Worm (Caenorhabditis elegans): ENCODE results near the gene Y66D12A.24.

Gene Y66D12A.24

ce11 chrIII:11451380-11451779 lies 45.3 kb upstream of the Y66D12A.24 start:
- no peak for TF ChIP-seq sdz-38 (tag; optimal IDR thresholded peaks at IDR 0.05)
- TF ChIP-seq let-526 (GFP tag; IDR thresholded peaks at IDR 0.05) = no peak
- TF ChIP-seq snpc-4 (GFP tag; optimal IDR thresholded peaks at IDR 0.05) = no peak
- TF ChIP-seq snpc-4 (tag; optimal IDR thresholded peaks at IDR 0.05) = no peak
- no peak for TF ChIP-seq nhr-80 (tag; optimal IDR thresholded peaks at IDR 0.05)
- TF ChIP-seq B0261.1 (tag; optimal IDR thresholded peaks at IDR 0.05) = no peak
- TF ChIP-seq nhr-179 (tag; optimal IDR thresholded peaks at IDR 0.05) = no peak
- TF ChIP-seq attf-5 (GFP tag; optimal IDR thresholded peaks at IDR 0.05) = no peak
- TF ChIP-seq K11D2.4 (GFP tag; IDR thresholded peaks at IDR 0.05) = no peak

ce11 chrIII:11452530-11452929 lies 44.1 kb upstream of the Y66D12A.24 start:
- TF ChIP-seq dpl-1 (GFP tag; optimal IDR thresholded peaks at IDR 0.05) = no peak
- no peak for TF ChIP-seq hmg-20 (GFP tag; IDR thresholded peaks at IDR 0.05)
- no peak for TF ChIP-seq let-526 (GFP tag; IDR thresholded peaks at IDR 0.05)
- TF ChIP-seq atf-7 (tag; optimal IDR thresholded peaks at IDR 0.05) = no peak
- no peak for TF ChIP-seq chd-7 (tag; optimal IDR thresholded peaks at IDR 0.05)
- TF ChIP-seq ets-4 (GFP tag; optimal IDR thresholded peaks at IDR 0.05) = no peak
- TF ChIP-seq ztf-6 (GFP tag; IDR thresholded peaks at IDR 0.05) = no peak
- no peak for TF ChIP-seq aptf-3 (GFP tag; IDR thresholded peaks at IDR 0.05)
- TF ChIP-seq hrde-1 (tag; optimal IDR thresholded peaks at IDR 0.05; ENCODE audit: borderline replicate concordance) = no peak
- no peak for TF ChIP-seq egl-18 (GFP tag; IDR thresholded peaks at IDR 0.05)
- no peak for TF ChIP-seq madf-6 (GFP tag; IDR thresholded peaks at IDR 0.05)
- no peak for TF ChIP-seq F57A8.1 (GFP tag; optimal IDR thresholded peaks at IDR 0.05)
- TF ChIP-seq hlh-26 (GFP tag; conservative IDR thresholded peaks at IDR 0.05) = no peak
- no peak for TF ChIP-seq F49E8.2 (tag; optimal IDR thresholded peaks at IDR 0.05; ENCODE audit: insufficient read depth)
- TF ChIP-seq sptf-2 (GFP tag; optimal IDR thresholded peaks at IDR 0.05) = no peak
- TF ChIP-seq repo-1 (tag; optimal IDR thresholded peaks at IDR 0.05) = no peak
- TF ChIP-seq pbrm-1 (GFP tag; IDR thresholded peaks at IDR 0.05) = no peak
- no peak for TF ChIP-seq lir-1 (GFP tag; conservative IDR thresholded peaks at IDR 0.05)

ce11 chrIII:11453970-11454369 lies 42.7 kb upstream of the Y66D12A.24 start:
- TF ChIP-seq nfya-1 (tag; optimal IDR thresholded peaks at IDR 0.05; ENCODE audit: borderline replicate concordance, insufficient read depth) (no peak), lir-1 (GFP tag; conservative IDR thresholded peaks at IDR 0.05) (no peak), ztf-6 (GFP tag; IDR thresholded peaks at IDR 0.05) (no peak), atf-7 (tag; optimal IDR thresholded peaks at IDR 0.05) (no peak), madf-3 (GFP tag; IDR thresholded peaks at IDR 0.05) (no peak), cebp-2 (GFP tag; IDR thresholded peaks at IDR 0.05) (no peak), T26A5.8 (tag; optimal IDR thresholded peaks at IDR 0.05) (no peak), snpc-4 (GFP tag; optimal IDR thresholded peaks at IDR 0.05) (no peak), snpc-4 (tag; optimal IDR thresholded peaks at IDR 0.05) (no peak), lin-54 (GFP tag; optimal IDR thresholded peaks at IDR 0.05) (no peak), nfyb-1 (GFP tag; IDR thresholded peaks at IDR 0.05) (no peak), B0261.1 (tag; optimal IDR thresholded peaks at IDR 0.05) (no peak), akir-1 (GFP tag; optimal IDR thresholded peaks at IDR 0.05) (no peak), chd-7 (tag; optimal IDR thresholded peaks at IDR 0.05) (no peak), ceh-27 (GFP tag; optimal IDR thresholded peaks at IDR 0.05) (no peak)

ce11 chrIII:11456577-11456976 lies 40.1 kb upstream of the Y66D12A.24 start, which contains the start of gene plr-1:
Gene plr-1, plus strand, starts transcription at chrIII:11456877.
- TF ChIP-seq nfya-2 (GFP tag; IDR thresholded peaks at IDR 0.05) (no peak), T26A5.8 (tag; optimal IDR thresholded peaks at IDR 0.05) (no peak), lin-40 (tag; optimal IDR thresholded peaks at IDR 0.05) (no peak), egl-44 (GFP tag; IDR thresholded peaks at IDR 0.05) (no peak), nhr-80 (tag; optimal IDR thresholded peaks at IDR 0.05) (no peak), F57A8.1 (GFP tag; optimal IDR thresholded peaks at IDR 0.05) (no peak), Y79H2A.3 (GFP tag; conservative IDR thresholded peaks at IDR 0.05) (no peak), lir-1 (GFP tag; conservative IDR thresholded peaks at IDR 0.05) (no peak), xnd-1 (tag; optimal IDR thresholded peaks at IDR 0.05) (no peak)

Measured in whole organism, young adult.